Worm (Caenorhabditis elegans) whole organism, midembryonic: ENCODE measurements around the gene rpc-11.

Experiments used
- T22C8.4 ChIP-seq: fragments of 200-800 bp; sonication (Bioruptor generic); IDR thresholded peaks from 2 replicates; pipeline ENCODE4 v1.3.6; 2022; ENCODE audit warnings: missing genetic modification characterization, missing compliant biosample characterization
- tab-1 ChIP-seq: fragments of 200-800 bp; sonication (Bioruptor generic); IDR thresholded peaks from 2 replicates; pipeline ENCODE4 v1.3.6; 2022; ENCODE audit warnings: missing genetic modification characterization, missing compliant biosample characterization

ce11 chrIV:1380350-1380749, 29.5 kb downstream of the rpc-11 start:
- TF ChIP-seq tab-1 (no peak), T22C8.4 (GFP tag; lab: Robert Waterston, UW) (no peak)
